In genomic region chr2L:17421366-17421765, dm6 we compare ENCODE assay signal across 4 fruit fly cellular contexts.
TF ChIP-seq lines count a peak whose summit lies in the region.

No protein-coding gene starts in this region.

- TF ChIP-seq CTCF in whole organism, embryonic (GFP tag; optimal IDR thresholded peaks at IDR 0.05; lab: Kevin White, UChicago): no peak

TF ChIP-seq in whole organism, embryonic, 481 proteins besides CTCF, POLR2A, EP300 and RAD21 (continues in another document):
- TF ChIP-seq sens (GFP tag; lab: Kevin White, UChicago) (peak; percentile 54), CG13775 (GFP tag; optimal IDR thresholded peaks at IDR 0.05; lab: Kevin White, UChicago) (peak; percentile 12), Aef1 (GFP tag; IDR thresholded peaks at IDR 0.05; lab: Robert Waterston, UW) (0 out of 3 replicates have a peak, but pooled peaks have one; percentile 20), Ada2b (GFP tag; IDR thresholded peaks at IDR 0.05; lab: Robert Waterston, UW) (peak; percentile 17; the same call in 1 of the 2 replicates), chif (GFP tag; optimal IDR thresholded peaks at IDR 0.05; lab: Kevin White, UChicago) (no peak), Fer1 (GFP tag; optimal IDR thresholded peaks at IDR 0.05; lab: Kevin White, UChicago) (no peak), CG6272 (GFP tag; IDR thresholded peaks at IDR 0.05; lab: Robert Waterston, UW) (no peak), CG13424 (tag; optimal IDR thresholded peaks at IDR 0.05; lab: Kevin White, UChicago) (peak; percentile 37), lab (GFP tag; optimal IDR thresholded peaks at IDR 0.05; lab: Kevin White, UChicago) (peak; percentile 57), ewg (GFP tag; optimal IDR thresholded peaks at IDR 0.05; lab: Kevin White, UChicago) (no peak), Sox100B (GFP tag; optimal IDR thresholded peaks at IDR 0.05; lab: Kevin White, UChicago) (peak; percentile 26), sisA (GFP tag; IDR thresholded peaks at IDR 0.05; lab: Robert Waterston, UW) (peak; percentile 45), CG12155 (GFP tag; optimal IDR thresholded peaks at IDR 0.05; lab: Kevin White, UChicago) (peak; percentile 15), CG1602 (GFP tag; optimal IDR thresholded peaks at IDR 0.05; lab: Kevin White, UChicago) (no peak), CG7372 (GFP tag; IDR thresholded peaks at IDR 0.05; lab: Robert Waterston, UW) (no peak), CG10267 (tag; optimal IDR thresholded peaks at IDR 0.05; lab: Kevin White, UChicago) (peak; percentile 9), HLH3B (GFP tag; IDR thresholded peaks at IDR 0.05; lab: Robert Waterston, UW) (no peak), Dek (tag; optimal IDR thresholded peaks at IDR 0.05; lab: Kevin White, UChicago) (peak; percentile 1), slbo (GFP tag; IDR thresholded peaks at IDR 0.05; lab: Robert Waterston, UW) (peak; percentile 49; the same call in 1 of the 2 replicates), CG12219 (GFP tag; optimal IDR thresholded peaks at IDR 0.05; lab: Kevin White, UChicago) (no peak), CG6689 (GFP tag; IDR thresholded peaks at IDR 0.05; lab: Robert Waterston, UW) (0 out of 2 replicates have a peak, but pooled peaks have one; percentile 15), CG10209 (GFP tag; optimal IDR thresholded peaks at IDR 0.05; lab: Kevin White, UChicago) (peak; percentile 28)

TF ChIP-seq in whole organism, prepupa, 60 proteins besides CTCF, POLR2A, EP300 and RAD21 (continues in another document):
- TF ChIP-seq Ets21C (GFP tag; optimal IDR thresholded peaks at IDR 0.05; lab: Kevin White, UChicago) (peak; percentile 20), acj6 (GFP tag; optimal IDR thresholded peaks at IDR 0.05; lab: Kevin White, UChicago) (peak; percentile 75), net (GFP tag; optimal IDR thresholded peaks at IDR 0.05; lab: Kevin White, UChicago) (no peak), CG4318 (GFP tag; optimal IDR thresholded peaks at IDR 0.05; lab: Kevin White, UChicago) (peak; percentile 7), esn (GFP tag; optimal IDR thresholded peaks at IDR 0.05; lab: Kevin White, UChicago) (peak; percentile 79), CG1621 (tag; optimal IDR thresholded peaks at IDR 0.05; lab: Kevin White, UChicago) (no peak), Hr4 (GFP tag; optimal IDR thresholded peaks at IDR 0.05; lab: Kevin White, UChicago) (no peak), Eip75B (GFP tag; optimal IDR thresholded peaks at IDR 0.05; lab: Kevin White, UChicago) (peak; percentile 55), Sox15 (GFP tag; optimal IDR thresholded peaks at IDR 0.05; lab: Kevin White, UChicago) (peak; percentile 3), fkh (GFP tag; optimal IDR thresholded peaks at IDR 0.05; lab: Kevin White, UChicago) (no peak), CG16779 (tag; optimal IDR thresholded peaks at IDR 0.05; lab: Kevin White, UChicago) (no peak), vri (GFP tag; optimal IDR thresholded peaks at IDR 0.05; lab: Kevin White, UChicago) (peak; percentile 9), salr (GFP tag; optimal IDR thresholded peaks at IDR 0.05; lab: Kevin White, UChicago) (no peak), cyc (GFP tag; optimal IDR thresholded peaks at IDR 0.05; lab: Kevin White, UChicago) (peak; percentile 5), CG34406 (GFP tag; optimal IDR thresholded peaks at IDR 0.05; lab: Kevin White, UChicago) (peak; percentile 49), Eip78C (GFP tag; lab: Kevin White, UChicago) (no peak), CG32006 (GFP tag; optimal IDR thresholded peaks at IDR 0.05; lab: Kevin White, UChicago) (peak; percentile 36), dsx (GFP tag; optimal IDR thresholded peaks at IDR 0.05; lab: Kevin White, UChicago; ENCODE audit: poor library complexity, severe bottlenecking) (no peak), CG8119 (GFP tag; IDR thresholded peaks at IDR 0.05; lab: Robert Waterston, UW) (peak; percentile 57; the same call in 2 of the 3 replicates), CG11294 (GFP tag; IDR thresholded peaks at IDR 0.05; lab: Robert Waterston, UW) (no peak; the same call in 1 of the 2 replicates), CG3032 (tag; optimal IDR thresholded peaks at IDR 0.05; lab: Kevin White, UChicago) (peak; percentile 78), Blimp-1 (GFP tag; optimal IDR thresholded peaks at IDR 0.05; lab: Kevin White, UChicago) (peak; percentile 10), CG6163 (GFP tag; IDR thresholded peaks at IDR 0.05; lab: Robert Waterston, UW) (0 out of 3 replicates have a peak, but pooled peaks have one; percentile 26)

TF ChIP-seq in whole organism, pupa, 21 proteins besides CTCF, POLR2A, EP300 and RAD21:
- TF ChIP-seq CG8159 (tag; optimal IDR thresholded peaks at IDR 0.05; lab: Kevin White, UChicago) (peak; percentile 79), rn (GFP tag; IDR thresholded peaks at IDR 0.05; lab: Robert Waterston, UW) (no peak), Pif1A (GFP tag; optimal IDR thresholded peaks at IDR 0.05; lab: Kevin White, UChicago) (no peak), CG17806 (tag; optimal IDR thresholded peaks at IDR 0.05; lab: Kevin White, UChicago) (peak; percentile 62), D1 (tag; optimal IDR thresholded peaks at IDR 0.05; lab: Kevin White, UChicago) (peak; percentile 20), CG15710 (tag; optimal IDR thresholded peaks at IDR 0.05; lab: Kevin White, UChicago) (peak; percentile 70), EcR (GFP tag; optimal IDR thresholded peaks at IDR 0.05; lab: Kevin White, UChicago) (no peak), fd96Ca (GFP tag; IDR thresholded peaks at IDR 0.05; lab: Robert Waterston, UW) (no peak), CG12605 (GFP tag; IDR thresholded peaks at IDR 0.05; lab: Robert Waterston, UW) (no peak), CG9948 (tag; optimal IDR thresholded peaks at IDR 0.05; lab: Kevin White, UChicago) (peak; percentile 73), CG14655 (GFP tag; optimal IDR thresholded peaks at IDR 0.05; lab: Kevin White, UChicago) (peak; percentile 74), Pif1B (GFP tag; optimal IDR thresholded peaks at IDR 0.05; lab: Kevin White, UChicago) (no peak), CG13204 (GFP tag; optimal IDR thresholded peaks at IDR 0.05; lab: Kevin White, UChicago) (no peak), CG34367 (tag; optimal IDR thresholded peaks at IDR 0.05; lab: Kevin White, UChicago) (peak; percentile 6)

TF ChIP-seq in whole organism, wandering third instar larva, 38 proteins besides CTCF, POLR2A, EP300 and RAD21:
- no peak for TF ChIP-seq brk (GFP tag; optimal IDR thresholded peaks at IDR 0.05; lab: Kevin White, UChicago)
- peak; percentile 4 for TF ChIP-seq OdsH (GFP tag; optimal IDR thresholded peaks at IDR 0.05; lab: Kevin White, UChicago)
- peak; percentile 62 for TF ChIP-seq psq (GFP tag; optimal IDR thresholded peaks at IDR 0.05; lab: Kevin White, UChicago)
- peak; percentile 65 for TF ChIP-seq HLH106 (tag; optimal IDR thresholded peaks at IDR 0.05; lab: Kevin White, UChicago)
- TF ChIP-seq foxo (GFP tag; optimal IDR thresholded peaks at IDR 0.05; lab: Kevin White, UChicago): peak in 1 of 2 experiments; percentile 18
- TF ChIP-seq dmrt93B (GFP tag; optimal IDR thresholded peaks at IDR 0.05; lab: Kevin White, UChicago): peak; percentile 36
- no peak for TF ChIP-seq Sp1 (GFP tag; optimal IDR thresholded peaks at IDR 0.05; lab: Kevin White, UChicago)
- no peak for TF ChIP-seq Myc (optimal IDR thresholded peaks at IDR 0.05; lab: Kevin White, UChicago)
- TF ChIP-seq Hnf4 (GFP tag; optimal IDR thresholded peaks at IDR 0.05; lab: Kevin White, UChicago): no peak
- no peak for TF ChIP-seq sage (GFP tag; optimal IDR thresholded peaks at IDR 0.05; lab: Kevin White, UChicago)
- TF ChIP-seq jim (GFP tag; optimal IDR thresholded peaks at IDR 0.05; lab: Kevin White, UChicago): no peak
- no peak for TF ChIP-seq CrebA (GFP tag; optimal IDR thresholded peaks at IDR 0.05; lab: Kevin White, UChicago; ENCODE audit: borderline replicate concordance)
- no peak for TF ChIP-seq pan (optimal IDR thresholded peaks at IDR 0.05; lab: Kevin White, UChicago)
- peak; percentile 35 for TF ChIP-seq rgr (GFP tag; optimal IDR thresholded peaks at IDR 0.05; lab: Kevin White, UChicago)
- peak; percentile 47 for TF ChIP-seq fru (GFP tag; optimal IDR thresholded peaks at IDR 0.05; lab: Kevin White, UChicago)
TF ChIP-seq in whole organism, wandering third instar larva: peak in this region for 7.

Comparison
In these comparisons a context has a peak if more than half of its experiments do, and no peak if none do; other contexts are left out.
1. Of the 7 proteins assayed by ChIP-seq in both whole organism, embryonic and whole organism, prepupa: peak only in whole organism, embryonic: none; only in whole organism, prepupa: Blimp-1; in both: Sox102F; in neither: 5.